Fruit fly (Drosophila melanogaster) whole organism, pupa: ENCODE data around the gene CG32249.

ENCODE experiments used
- CG10348 ChIP-seq: fragments of 200-800 bp; sonication (Bioruptor generic); IDR thresholded peaks from 2 replicates; pipeline ENCODE4 v1.3.6; 2022; ENCODE audit warnings: missing biosample characterization, missing genetic modification characterization
- CG12605 ChIP-seq: fragments of 200-800 bp; sonication (Bioruptor generic); IDR thresholded peaks from 2 replicates; pipeline ENCODE4 v1.3.6; 2022; ENCODE audit warnings: missing biosample characterization, missing genetic modification characterization
- CG15710 ChIP-seq: fragments of 200-800 bp; sonication (Bioruptor generic); optimal IDR thresholded peaks from 2 replicates; lab custom pipeline; 2018; ENCODE audit warnings: missing biosample characterization, mild to moderate bottlenecking, missing genetic modification characterization, moderate library complexity
- CG34367 ChIP-seq: fragments of 200-800 bp; sonication (Bioruptor generic); optimal IDR thresholded peaks from 2 replicates; lab custom pipeline; 2018; ENCODE audit warnings: missing biosample characterization, mild to moderate bottlenecking, missing genetic modification characterization
- D1 ChIP-seq: fragments of 200-800 bp; sonication (Bioruptor generic); optimal IDR thresholded peaks from 2 replicates; lab custom pipeline; 2018; ENCODE audit warnings: missing biosample characterization, mild to moderate bottlenecking, missing genetic modification characterization, moderate library complexity
- EcR ChIP-seq: fragments of 200-800 bp; sonication (Bioruptor generic); optimal IDR thresholded peaks from 3 replicates; lab custom pipeline; 2019; ENCODE audit warnings: missing biosample characterization, missing genetic modification characterization, mild to moderate bottlenecking, moderate library complexity, missing genetic modification reagents
- Ets98B ChIP-seq: fragments of 200-800 bp; sonication (Bioruptor generic); IDR thresholded peaks from 2 replicates; pipeline ENCODE4 v1.3.6; 2022; ENCODE audit warnings: missing biosample characterization, missing genetic modification characterization
- Pif1A ChIP-seq: fragments of 200-800 bp; sonication (Bioruptor generic); optimal IDR thresholded peaks from 3 replicates; lab custom pipeline; 2016; ENCODE audit warnings: missing biosample characterization, missing genetic modification characterization
- Pif1B ChIP-seq: fragments of 200-800 bp; sonication (Bioruptor generic); optimal IDR thresholded peaks from 3 replicates; lab custom pipeline; 2016; ENCODE audit warnings: missing biosample characterization, missing genetic modification characterization
- Snoo ChIP-seq: fragments of 200-800 bp; sonication (Bioruptor generic); optimal IDR thresholded peaks from 3 replicates; lab custom pipeline; 2017; ENCODE audit warnings: missing biosample characterization, mild to moderate bottlenecking, missing genetic modification characterization, inconsistent platforms
- fd96Ca ChIP-seq: fragments of 200-800 bp; sonication (Bioruptor generic); IDR thresholded peaks from 3 replicates; pipeline ENCODE4 v1.3.6; 2022; ENCODE audit warnings: missing biosample characterization, missing genetic modification characterization

DNA sequence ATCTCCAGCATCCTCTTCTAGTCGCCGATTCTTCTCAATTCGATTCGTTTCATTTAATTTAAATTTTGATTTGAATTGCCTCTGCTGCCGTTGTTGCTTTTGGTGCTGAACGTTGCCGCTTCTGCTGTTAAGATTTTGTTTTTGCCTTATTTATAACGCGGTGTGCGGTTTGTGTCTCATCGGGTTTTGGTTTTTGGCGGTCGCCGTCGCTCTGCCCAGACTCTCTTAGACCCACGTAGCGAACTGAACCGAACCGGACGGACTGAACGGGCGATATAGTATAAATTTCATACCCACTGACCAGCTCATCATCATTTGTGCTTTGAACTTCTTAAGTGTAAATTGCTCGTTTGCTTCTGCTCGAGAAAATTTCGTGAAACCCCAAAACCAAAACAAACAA, 23.5 kb upstream of the CG32249 start, which contains the start of gene CG12607:
- TF ChIP-seq CG15710 (tag; lab: Kevin White, UChicago) (no peak), CG34367 (tag; lab: Kevin White, UChicago) (no peak), D1 (no peak), Snoo (no peak), CG10348 (no peak), CG12605 (no peak), EcR (GFP tag; lab: Kevin White, UChicago) (no peak), Pif1A (GFP tag; lab: Kevin White, UChicago) (no peak), Ets98B (GFP tag; lab: Robert Waterston, UW) (no peak), fd96Ca (GFP tag; lab: Robert Waterston, UW) (no peak), Pif1B (GFP tag; lab: Kevin White, UChicago) (no peak)
